Fruit fly (Drosophila melanogaster) whole organism, embryonic: ENCODE results near the gene 5-HT2B.

Source experiments
- CG12659 ChIP-seq: fragments of 200-800 bp; sonication (Bioruptor generic); optimal IDR thresholded peaks from 3 replicates; lab custom pipeline; 2017; ENCODE audit warnings: mild to moderate bottlenecking, missing biosample characterization, missing genetic modification reagents, missing genetic modification characterization
- CG2678 ChIP-seq: fragments of 200-800 bp; sonication (Bioruptor generic); optimal IDR thresholded peaks from 3 replicates; lab custom pipeline; 2019; ENCODE audit warnings: missing biosample characterization, mild to moderate bottlenecking, missing genetic modification characterization, moderate library complexity
- CG6854 ChIP-seq: fragments of 200-800 bp; sonication (Bioruptor generic); optimal IDR thresholded peaks from 3 replicates; lab custom pipeline; 2017; ENCODE audit warnings: missing biosample characterization, mild to moderate bottlenecking, missing genetic modification characterization
- croc ChIP-seq: fragments of 200-800 bp; sonication (Bioruptor generic); conservative IDR thresholded peaks from 3 replicates; pipeline ENCODE4 v1.3.6; 2022; ENCODE audit warnings: missing biosample characterization, missing genetic modification characterization
- en ChIP-seq: fragments of 200-800 bp; sonication (Bioruptor generic); optimal IDR thresholded peaks from 2 replicates; lab custom pipeline; 2016; ENCODE audit warnings: missing biosample characterization, missing genetic modification characterization
- eyg ChIP-seq: fragments of 200-800 bp; sonication (Bioruptor generic); optimal IDR thresholded peaks from 3 replicates; lab custom pipeline; 2016; ENCODE audit warnings: missing biosample characterization, missing genetic modification characterization
- pnt ChIP-seq: fragments of 200-800 bp; sonication (Bioruptor generic); optimal IDR thresholded peaks from 3 replicates; lab custom pipeline; 2016; ENCODE audit warnings: missing biosample characterization, missing genetic modification characterization
- run ChIP-seq: fragments of 200-800 bp; sonication (Bioruptor generic); optimal IDR thresholded peaks from 3 replicates; lab custom pipeline; 2018; ENCODE audit warnings: missing biosample characterization, mild to moderate bottlenecking, missing genetic modification characterization
- wek ChIP-seq: fragments of 200-800 bp; sonication (Bioruptor generic); optimal IDR thresholded peaks from 3 replicates; lab custom pipeline; 2018; ENCODE audit warnings: missing biosample characterization, mild to moderate bottlenecking, missing genetic modification characterization, moderate library complexity

dm6 chr3R:8638629-8639028 is 60.6 kb downstream of the 5-HT2B start:
- no peak for TF ChIP-seq croc (GFP tag; lab: Robert Waterston, UW)
- TF ChIP-seq eyg (GFP tag; lab: Kevin White, UChicago), result no peak
- TF ChIP-seq en (GFP tag; lab: Kevin White, UChicago), result no peak
- TF ChIP-seq CG2678, result no peak
- no peak for TF ChIP-seq pnt (GFP tag; lab: Kevin White, UChicago)
- TF ChIP-seq run (tag; lab: Kevin White, UChicago), result no peak
- no peak for TF ChIP-seq CG6854 (GFP tag; lab: Kevin White, UChicago)
- no peak for TF ChIP-seq CG12659
- TF ChIP-seq wek (GFP tag; lab: Kevin White, UChicago), result no peak
